Worm (Caenorhabditis elegans) whole organism, early embryonic: Measurements from ENCODE around the gene ttbk-2.2.
"Not testable (repeated sequence)": the region's sequence is repeated elsewhere in the genome, so short reads cannot be mapped to it uniquely, and the experiment has no call there.

Source experiments
- B0310.2 ChIP-seq: sonication (generic microtip); optimal IDR thresholded peaks from 2 replicates; lab custom pipeline; 2016; ENCODE audit warnings: mild to moderate bottlenecking, missing genetic modification characterization, missing compliant biosample characterization
- F13C5.2 ChIP-seq: sonication (generic microtip); optimal IDR thresholded peaks from 2 replicates; lab custom pipeline; 2017; ENCODE audit warnings: mild to moderate bottlenecking, missing genetic modification characterization, inconsistent platforms, missing compliant biosample characterization
- aly-1 ChIP-seq: sonication (generic microtip); optimal IDR thresholded peaks from 2 replicates; lab custom pipeline; 2016; ENCODE audit warnings: missing genetic modification characterization, missing compliant biosample characterization
- ama-1 ChIP-seq: fragments of 150-350 bp; optimal IDR thresholded peaks from 2 replicates; lab custom pipeline; 2014
- ceh-13 ChIP-seq: fragments of 200-800 bp; sonication (Bioruptor generic); optimal IDR thresholded peaks from 2 replicates; lab custom pipeline; 2018; ENCODE audit warnings: mild to moderate bottlenecking, missing genetic modification characterization, missing compliant biosample characterization
- ceh-36 ChIP-seq: sonication (generic microtip); optimal IDR thresholded peaks from 2 replicates; lab custom pipeline; 2016; ENCODE audit warnings: missing genetic modification characterization, inconsistent platforms, missing compliant biosample characterization
- ets-7 ChIP-seq: sonication (generic microtip); optimal IDR thresholded peaks from 2 replicates; lab custom pipeline; 2016; ENCODE audit warnings: missing genotype, missing genetic modification characterization, missing compliant biosample characterization
- flt-1 ChIP-seq: fragments of 200-800 bp; sonication (Bioruptor generic); IDR thresholded peaks from 2 replicates; pipeline ENCODE4 v1.3.6; 2022; ENCODE audit warnings: missing genetic modification characterization, missing compliant biosample characterization
- hmbx-1 ChIP-seq: sonication (generic microtip); optimal IDR thresholded peaks from 2 replicates; lab custom pipeline; 2016; ENCODE audit warnings: mild to moderate bottlenecking, missing genetic modification characterization, missing compliant biosample characterization
- hmg-4 ChIP-seq: fragments of 200-800 bp; sonication (Bioruptor generic); optimal IDR thresholded peaks from 2 replicates; lab custom pipeline; 2018; ENCODE audit warnings: mild to moderate bottlenecking, missing genetic modification characterization, missing compliant biosample characterization
- hnd-1 ChIP-seq: sonication (generic microtip); optimal IDR thresholded peaks from 2 replicates; lab custom pipeline; 2016; ENCODE audit warnings: missing genetic modification characterization, missing compliant biosample characterization
- pes-1 ChIP-seq: fragments of 200-800 bp; sonication (Bioruptor generic); IDR thresholded peaks from 2 replicates; pipeline ENCODE4 v1.3.6; 2022; ENCODE audit warnings: missing genetic modification reagents, missing genetic modification characterization, missing compliant biosample characterization
- scrt-1 ChIP-seq: fragments of 200-800 bp; sonication (Bioruptor generic); IDR thresholded peaks from 2 replicates; pipeline ENCODE4 v1.3.6; 2022; ENCODE audit warnings: missing genetic modification characterization, missing compliant biosample characterization
- sea-1 ChIP-seq: fragments of 200-800 bp; sonication (Bioruptor generic); conservative IDR thresholded peaks from 2 replicates; pipeline ENCODE4 v1.3.6; 2022; ENCODE audit warnings: missing genetic modification characterization, missing compliant biosample characterization
- tbx-11 ChIP-seq: fragments of 200-800 bp; sonication (Bioruptor generic); IDR thresholded peaks from 2 replicates; pipeline ENCODE4 v1.3.6; 2022; ENCODE audit warnings: missing genetic modification characterization, missing compliant biosample characterization
- tbx-37 ChIP-seq: fragments of 200-800 bp; sonication (Bioruptor generic); conservative IDR thresholded peaks from 2 replicates; pipeline ENCODE4 v1.3.6; 2022; ENCODE audit warnings: missing genetic modification reagents, missing genetic modification characterization, missing compliant biosample characterization
- tra-4 ChIP-seq: sonication (generic microtip); optimal IDR thresholded peaks from 2 replicates; lab custom pipeline; 2017; ENCODE audit warnings: missing genetic modification characterization, missing compliant biosample characterization

The ttbk-2.2 gene

ce11 chrIV:5081122-5081521 lies 14.3 kb upstream of the ttbk-2.2 start:
- TF ChIP-seq hmbx-1 (no peak), aly-1 (tag; lab: Kevin White, UChicago) (peak; percentile 42), hmg-4 (GFP tag; lab: Kevin White, UChicago) (peak; percentile 12)

- TF ChIP-seq hmg-4 (GFP tag; lab: Kevin White, UChicago) = no peak
- TF ChIP-seq hmbx-1 = no peak
- no peak for TF ChIP-seq tbx-11 (GFP tag; lab: Robert Waterston, UW)
- TF ChIP-seq ets-7 (tag; lab: Kevin White, UChicago) = no peak
- no peak for TF ChIP-seq tbx-37 (GFP tag; lab: Robert Waterston, UW)
- no peak for TF ChIP-seq tra-4 (tag; lab: Kevin White, UChicago)
- no peak for TF ChIP-seq aly-1 (tag; lab: Kevin White, UChicago)
- no peak for TF ChIP-seq ceh-13 (GFP tag; lab: Kevin White, UChicago)
- no peak for TF ChIP-seq sea-1 (GFP tag; lab: Robert Waterston, UW)
- TF ChIP-seq pes-1 (GFP tag; lab: Robert Waterston, UW) = no peak
- no peak for TF ChIP-seq hnd-1
Observed at ce11 chrIV:5078846-5079245, 12.1 kb upstream of the ttbk-2.2 start.

ce11 chrIV:5077918-5078317 lies 11.1 kb upstream of the ttbk-2.2 start:
- no peak for TF ChIP-seq B0310.2 (tag; lab: Kevin White, UChicago)
- TF ChIP-seq aly-1 (tag; lab: Kevin White, UChicago) = no peak
- TF ChIP-seq pes-1 (GFP tag; lab: Robert Waterston, UW) = no peak
- TF ChIP-seq flt-1 (GFP tag; lab: Robert Waterston, UW) = 0 out of 2 replicates have a peak, but pooled peaks have one; percentile 16
- TF ChIP-seq hmg-4 (GFP tag; lab: Kevin White, UChicago) = peak; percentile 81
- no peak for TF ChIP-seq hmbx-1
- TF ChIP-seq ceh-36 = no peak
- no peak for TF ChIP-seq F13C5.2 (tag; lab: Kevin White, UChicago)
- TF ChIP-seq scrt-1 (GFP tag; lab: Robert Waterston, UW) = no peak

- TF ChIP-seq ets-7 (tag; lab: Kevin White, UChicago) (no peak), ceh-36 (no peak), sea-1 (GFP tag; lab: Robert Waterston, UW) (no peak), ama-1 (lab: Kevin White, UChicago) (no peak), B0310.2 (tag; lab: Kevin White, UChicago) (no peak), flt-1 (GFP tag; lab: Robert Waterston, UW) (no peak), scrt-1 (GFP tag; lab: Robert Waterston, UW) (no peak), pes-1 (GFP tag; lab: Robert Waterston, UW) (no peak)
Observed at ce11 chrIV:5076607-5077006, 9.8 kb upstream of the ttbk-2.2 start.

ce11 chrIV:5073836-5074235 lies 7.0 kb upstream of the ttbk-2.2 start:
- TF ChIP-seq scrt-1 (GFP tag; lab: Robert Waterston, UW) = no peak

ce11 chrIV:5070593-5070992 lies 3.8 kb upstream of the ttbk-2.2 start, which contains the start of gene C02B10.6:
TSS of gene C02B10.6 (plus strand) at chrIV:5070893.
- TF ChIP-seq tbx-37 (GFP tag; lab: Robert Waterston, UW); tra-4 (tag; lab: Kevin White, UChicago); pes-1 (GFP tag; lab: Robert Waterston, UW): not testable (repeated sequence)

ce11 chrIV:5068541-5068940 lies 1.8 kb upstream of the ttbk-2.2 start, which contains the start of the genes R13H9.6 and rmd-6:
TSS of gene R13H9.6 (minus strand) at chrIV:5068641.
TSS of gene rmd-6 (plus strand) at chrIV:5068845.
- not testable (repeated sequence) for TF ChIP-seq sea-1, tbx-37, scrt-1 (GFP tag; lab: Robert Waterston, UW)

ce11 chrIV:5064961-5065360 lies 1.8 kb downstream of the ttbk-2.2 start, which contains the start of gene msp-53:
TSS of gene msp-53 (minus strand) at chrIV:5065061.
- not testable (repeated sequence) for TF ChIP-seq ama-1 (lab: Kevin White, UChicago); tbx-37 (GFP tag; lab: Robert Waterston, UW); aly-1 (tag; lab: Kevin White, UChicago)

- TF ChIP-seq hmg-4 (GFP tag; lab: Kevin White, UChicago) (no peak), B0310.2 (tag; lab: Kevin White, UChicago) (no peak), ets-7 (tag; lab: Kevin White, UChicago) (no peak), hmbx-1 (no peak), ceh-36 (no peak), ceh-13 (GFP tag; lab: Kevin White, UChicago) (no peak), hnd-1 (no peak), flt-1 (GFP tag; lab: Robert Waterston, UW) (no peak), ama-1 (lab: Kevin White, UChicago) (no peak), tbx-11 (GFP tag; lab: Robert Waterston, UW) (no peak), tra-4 (tag; lab: Kevin White, UChicago) (no peak), F13C5.2 (tag; lab: Kevin White, UChicago) (no peak), scrt-1 (GFP tag; lab: Robert Waterston, UW) (no peak), sea-1 (GFP tag; lab: Robert Waterston, UW) (no peak)
Observed at ce11 chrIV:5063297-5063696, 3.5 kb downstream of the ttbk-2.2 start.
